Fruit fly (Drosophila melanogaster) whole organism, pupa: ENCODE measurements around the gene pbl.

Source experiments
- CG10348 ChIP-seq: fragments of 200-800 bp; sonication (Bioruptor generic); IDR thresholded peaks from 2 replicates; pipeline ENCODE4 v1.3.6; 2022; ENCODE audit warnings: missing biosample characterization, missing genetic modification characterization
- CG12605 ChIP-seq: fragments of 200-800 bp; sonication (Bioruptor generic); IDR thresholded peaks from 2 replicates; pipeline ENCODE4 v1.3.6; 2022; ENCODE audit warnings: missing biosample characterization, missing genetic modification characterization
- CG13204 ChIP-seq: fragments of 200-800 bp; sonication (Bioruptor generic); optimal IDR thresholded peaks from 2 replicates; lab custom pipeline; 2018; ENCODE audit warnings: missing biosample characterization, mild to moderate bottlenecking, missing genetic modification characterization, moderate library complexity
- CG14655 ChIP-seq: fragments of 200-800 bp; sonication (Bioruptor generic); optimal IDR thresholded peaks from 3 replicates; lab custom pipeline; 2017; ENCODE audit warnings: mild to moderate bottlenecking, missing biosample characterization, missing genetic modification reagents, missing genetic modification characterization
- CG15710 ChIP-seq: fragments of 200-800 bp; sonication (Bioruptor generic); optimal IDR thresholded peaks from 2 replicates; lab custom pipeline; 2018; ENCODE audit warnings: missing biosample characterization, mild to moderate bottlenecking, missing genetic modification characterization, moderate library complexity
- CG17806 ChIP-seq: fragments of 200-800 bp; sonication (Bioruptor generic); optimal IDR thresholded peaks from 2 replicates; lab custom pipeline; 2018; ENCODE audit warnings: missing biosample characterization, mild to moderate bottlenecking, missing genetic modification characterization, moderate library complexity
- CG32121 ChIP-seq: fragments of 200-800 bp; sonication (Bioruptor generic); IDR thresholded peaks from 2 replicates; pipeline ENCODE4 v1.3.6; 2022; ENCODE audit warnings: missing biosample characterization, missing genetic modification characterization
- CG34367 ChIP-seq: fragments of 200-800 bp; sonication (Bioruptor generic); optimal IDR thresholded peaks from 2 replicates; lab custom pipeline; 2018; ENCODE audit warnings: missing biosample characterization, mild to moderate bottlenecking, missing genetic modification characterization
- CG4496 ChIP-seq: fragments of 200-800 bp; sonication (Bioruptor generic); IDR thresholded peaks from 3 replicates; pipeline ENCODE4 v1.3.6; 2022; ENCODE audit warnings: missing biosample characterization, missing genetic modification characterization
- CG8159 ChIP-seq: fragments of 200-800 bp; sonication (Bioruptor generic); optimal IDR thresholded peaks from 3 replicates; lab custom pipeline; 2018; ENCODE audit warnings: missing biosample characterization, mild to moderate bottlenecking, missing genetic modification characterization, moderate library complexity
- CG8301 ChIP-seq: fragments of 200-800 bp; sonication (Bioruptor generic); optimal IDR thresholded peaks from 2 replicates; lab custom pipeline; 2018; ENCODE audit warnings: missing biosample characterization, mild to moderate bottlenecking, missing genetic modification characterization
- CG9948 ChIP-seq: fragments of 200-800 bp; sonication (Bioruptor generic); optimal IDR thresholded peaks from 2 replicates; lab custom pipeline; 2018; ENCODE audit warnings: missing biosample characterization, mild to moderate bottlenecking, missing genetic modification characterization, moderate library complexity
- D1 ChIP-seq: fragments of 200-800 bp; sonication (Bioruptor generic); optimal IDR thresholded peaks from 2 replicates; lab custom pipeline; 2018; ENCODE audit warnings: missing biosample characterization, mild to moderate bottlenecking, missing genetic modification characterization, moderate library complexity
- EcR ChIP-seq: fragments of 200-800 bp; sonication (Bioruptor generic); optimal IDR thresholded peaks from 3 replicates; lab custom pipeline; 2019; ENCODE audit warnings: missing biosample characterization, missing genetic modification characterization, mild to moderate bottlenecking, moderate library complexity, missing genetic modification reagents
- Ets98B ChIP-seq: fragments of 200-800 bp; sonication (Bioruptor generic); IDR thresholded peaks from 2 replicates; pipeline ENCODE4 v1.3.6; 2022; ENCODE audit warnings: missing biosample characterization, missing genetic modification characterization
- Pif1A ChIP-seq: fragments of 200-800 bp; sonication (Bioruptor generic); optimal IDR thresholded peaks from 3 replicates; lab custom pipeline; 2016; ENCODE audit warnings: missing biosample characterization, missing genetic modification characterization
- Pif1B ChIP-seq: fragments of 200-800 bp; sonication (Bioruptor generic); optimal IDR thresholded peaks from 3 replicates; lab custom pipeline; 2016; ENCODE audit warnings: missing biosample characterization, missing genetic modification characterization
- Snoo ChIP-seq: fragments of 200-800 bp; sonication (Bioruptor generic); optimal IDR thresholded peaks from 3 replicates; lab custom pipeline; 2017; ENCODE audit warnings: missing biosample characterization, mild to moderate bottlenecking, missing genetic modification characterization, inconsistent platforms
- fd96Ca ChIP-seq: fragments of 200-800 bp; sonication (Bioruptor generic); IDR thresholded peaks from 3 replicates; pipeline ENCODE4 v1.3.6; 2022; ENCODE audit warnings: missing biosample characterization, missing genetic modification characterization
- gl ChIP-seq: fragments of 200-800 bp; sonication (Bioruptor generic); optimal IDR thresholded peaks from 2 replicates; lab custom pipeline; 2018; ENCODE audit warnings: missing biosample characterization, mild to moderate bottlenecking, missing genetic modification characterization
- rn ChIP-seq: fragments of 200-800 bp; sonication (Bioruptor generic); IDR thresholded peaks from 2 replicates; pipeline ENCODE4 v1.3.6; 2022; ENCODE audit warnings: missing biosample characterization, missing genetic modification characterization

Gene pbl

dm6 chr3L:7852252-7852885 lies 59.4 kb downstream of the pbl start:
- TF ChIP-seq D1 (tag; lab: Kevin White, UChicago): no peak

DNA sequence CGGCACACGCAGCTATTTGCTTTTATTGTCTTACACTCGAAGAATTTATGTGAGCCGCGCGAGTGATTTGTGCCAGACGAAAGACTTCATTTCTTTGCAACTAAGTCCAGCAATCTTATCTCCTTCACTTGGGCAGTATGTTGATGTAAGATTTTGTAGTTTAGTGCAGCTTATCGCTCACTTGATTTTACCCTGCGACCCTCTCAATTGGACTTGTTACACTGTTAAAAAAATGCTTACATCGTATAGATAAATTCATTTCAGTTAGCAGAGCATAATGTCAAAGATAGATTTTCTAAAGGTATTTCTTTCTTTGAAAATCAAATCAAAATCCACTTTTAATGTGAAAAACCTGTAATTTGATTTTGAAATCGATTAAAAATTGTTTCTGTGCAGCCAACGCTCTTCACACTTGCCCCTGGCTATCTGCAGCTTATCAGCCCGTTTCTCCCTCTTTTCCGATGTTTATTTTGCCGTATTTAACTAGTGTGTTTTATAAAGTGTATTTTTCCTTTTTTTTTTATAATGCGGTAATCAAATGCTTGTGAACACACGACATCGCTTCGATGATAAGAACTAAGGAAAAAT lies 60.9 kb downstream of the pbl start:
- peak; percentile 80 for TF ChIP-seq Ets98B (GFP tag; lab: Robert Waterston, UW)
- peak; percentile 34 for TF ChIP-seq Pif1B (GFP tag; lab: Kevin White, UChicago)
- no peak for TF ChIP-seq D1 (tag; lab: Kevin White, UChicago)
- TF ChIP-seq CG15710 (tag; lab: Kevin White, UChicago): peak; percentile 55
- TF ChIP-seq Snoo (tag; lab: Kevin White, UChicago): no peak
- no peak for TF ChIP-seq CG13204 (GFP tag; lab: Kevin White, UChicago)
- TF ChIP-seq CG8159: peak; percentile 73
- TF ChIP-seq CG32121 (GFP tag; lab: Robert Waterston, UW): peak; percentile 86
- TF ChIP-seq CG17806 (tag; lab: Kevin White, UChicago): peak; percentile 66
- peak; percentile 78 for TF ChIP-seq fd96Ca
- TF ChIP-seq CG10348: peak; percentile 50; the same call in 1 of the 2 replicates
- TF ChIP-seq CG14655 (GFP tag; lab: Kevin White, UChicago): peak; percentile 88
- TF ChIP-seq CG8301 (tag; lab: Kevin White, UChicago): peak; percentile 87
- peak; percentile 69 for TF ChIP-seq CG9948 (tag; lab: Kevin White, UChicago)
- peak; percentile 69; the same call in 1 of the 2 replicates for TF ChIP-seq CG12605 (GFP tag; lab: Robert Waterston, UW)
- peak; percentile 54 for TF ChIP-seq rn (GFP tag; lab: Robert Waterston, UW)
- peak; percentile 85 for TF ChIP-seq CG4496
- TF ChIP-seq Pif1A (GFP tag; lab: Kevin White, UChicago): peak; percentile 67
- TF ChIP-seq EcR: no peak
- TF ChIP-seq CG34367 (tag; lab: Kevin White, UChicago): peak; percentile 27
- no peak for TF ChIP-seq gl (tag; lab: Kevin White, UChicago)

DNA sequence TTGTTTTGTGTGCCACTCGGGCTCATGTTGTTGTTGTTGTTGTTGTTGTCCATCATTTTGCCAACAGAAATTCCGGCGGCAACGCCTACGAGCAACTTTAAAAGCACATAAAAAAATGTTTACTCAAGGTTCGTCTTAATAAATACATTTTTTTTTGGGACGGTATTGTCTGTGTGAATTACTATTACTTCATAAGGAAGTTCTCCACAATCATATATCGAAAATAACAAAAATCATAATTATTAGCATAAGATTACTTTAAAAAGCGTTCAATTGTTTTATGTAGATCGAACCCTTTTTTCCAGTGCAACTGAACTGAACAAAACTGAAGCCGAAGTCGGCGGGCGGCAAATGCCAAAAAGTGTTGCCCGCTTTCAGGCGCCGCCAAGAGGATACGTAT lies 63.1 kb downstream of the pbl start:
- TF ChIP-seq CG8159: no peak
- TF ChIP-seq CG13204 (GFP tag; lab: Kevin White, UChicago): no peak
- TF ChIP-seq CG14655 (GFP tag; lab: Kevin White, UChicago): no peak
- TF ChIP-seq CG32121 (GFP tag; lab: Robert Waterston, UW): no peak
- no peak for TF ChIP-seq Pif1A (GFP tag; lab: Kevin White, UChicago)
- TF ChIP-seq gl (tag; lab: Kevin White, UChicago): no peak
- TF ChIP-seq CG12605 (GFP tag; lab: Robert Waterston, UW): no peak
- no peak for TF ChIP-seq CG15710 (tag; lab: Kevin White, UChicago)
- no peak for TF ChIP-seq CG8301 (tag; lab: Kevin White, UChicago)
- no peak for TF ChIP-seq Pif1B (GFP tag; lab: Kevin White, UChicago)
- TF ChIP-seq fd96Ca: no peak
- no peak for TF ChIP-seq Ets98B (GFP tag; lab: Robert Waterston, UW)
- TF ChIP-seq CG4496: no peak
- TF ChIP-seq CG34367 (tag; lab: Kevin White, UChicago): no peak
- TF ChIP-seq rn (GFP tag; lab: Robert Waterston, UW): no peak
- no peak for TF ChIP-seq CG9948 (tag; lab: Kevin White, UChicago)
- no peak for TF ChIP-seq Snoo (tag; lab: Kevin White, UChicago)

DNA sequence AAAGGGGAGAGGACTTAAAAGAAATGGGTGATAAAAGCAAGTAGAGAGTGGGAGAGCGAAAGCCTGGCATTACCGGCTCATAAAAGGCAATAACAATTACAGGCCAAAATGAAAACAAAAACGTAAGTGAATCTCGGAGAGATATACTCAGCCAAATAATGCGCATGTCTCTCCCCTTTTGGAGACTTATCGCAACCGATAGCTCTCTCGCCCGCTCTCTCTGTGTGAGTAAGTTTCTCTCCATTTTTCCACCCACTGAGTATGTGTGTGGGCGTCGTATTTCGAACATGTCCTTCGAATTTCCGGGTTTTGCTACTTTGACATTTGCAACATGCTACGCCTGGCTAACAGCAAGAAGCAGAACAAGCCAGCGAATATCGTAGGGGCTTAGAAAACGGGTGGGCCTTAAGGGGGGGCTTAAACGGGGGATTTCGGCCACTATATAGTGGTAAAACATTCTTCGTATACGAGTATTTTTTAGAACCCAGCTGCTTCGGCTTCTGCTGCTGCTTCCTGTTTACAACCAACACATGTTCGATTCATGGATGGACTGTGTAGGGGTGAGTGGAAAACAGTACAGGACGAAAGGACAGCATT lies 64.0 kb downstream of the pbl start:
- no peak for TF ChIP-seq CG15710 (tag; lab: Kevin White, UChicago)
- TF ChIP-seq rn (GFP tag; lab: Robert Waterston, UW): no peak
- no peak for TF ChIP-seq CG32121 (GFP tag; lab: Robert Waterston, UW)
- no peak for TF ChIP-seq EcR
- 0 out of 2 replicates have a peak, but pooled peaks have one; percentile 12 for TF ChIP-seq CG12605 (GFP tag; lab: Robert Waterston, UW)
